Fruit fly (Drosophila melanogaster) whole organism, embryonic: ENCODE results near the gene Mlp84B.

Experiments used
- CG10462 ChIP-seq: fragments of 200-800 bp; sonication (Bioruptor generic); optimal IDR thresholded peaks from 2 replicates; lab custom pipeline; 2016; ENCODE audit warnings: missing biosample characterization, missing genetic modification characterization
- CG18262 ChIP-seq: fragments of 200-800 bp; optimal IDR thresholded peaks from 3 replicates; lab custom pipeline; 2019; ENCODE audit warnings: missing biosample characterization, mild to moderate bottlenecking, missing genetic modification characterization, moderate library complexity
- CG2116 ChIP-seq: fragments of 200-800 bp; sonication (Bioruptor generic); optimal IDR thresholded peaks from 3 replicates; lab custom pipeline; 2018; ENCODE audit warnings: missing biosample characterization, mild to moderate bottlenecking, missing genetic modification characterization
- CG30403 ChIP-seq: fragments of 200-800 bp; sonication (Bioruptor generic); optimal IDR thresholded peaks from 3 replicates; lab custom pipeline; 2016; ENCODE audit warnings: missing biosample characterization, missing genetic modification characterization
- CG4282 ChIP-seq: fragments of 200-800 bp; sonication (Bioruptor generic); optimal IDR thresholded peaks from 2 replicates; lab custom pipeline; 2016; ENCODE audit warnings: missing biosample characterization, missing genetic modification characterization
- CG4404 ChIP-seq: fragments of 200-800 bp; sonication (Bioruptor generic); IDR thresholded peaks from 2 replicates; pipeline ENCODE4 v1.3.6; 2022; ENCODE audit warnings: missing biosample characterization, missing genetic modification characterization
- CG4854 ChIP-seq: fragments of 200-800 bp; sonication (Bioruptor generic); optimal IDR thresholded peaks from 2 replicates; lab custom pipeline; 2016; ENCODE audit warnings: missing biosample characterization, missing genetic modification characterization, inconsistent platforms
- CG6791 ChIP-seq: fragments of 200-800 bp; sonication (Bioruptor generic); IDR thresholded peaks from 3 replicates; pipeline ENCODE4 v1.3.6; 2022; ENCODE audit warnings: missing biosample characterization, missing genetic modification characterization; ENCODE audit not compliant: partially characterized antibody
- CG7786 ChIP-seq: fragments of 200-800 bp; sonication (Bioruptor generic); optimal IDR thresholded peaks from 2 replicates; lab custom pipeline; 2016; ENCODE audit warnings: missing biosample characterization, missing genetic modification characterization
- CG9797 ChIP-seq: fragments of 200-800 bp; sonication (Bioruptor generic); optimal IDR thresholded peaks from 3 replicates; lab custom pipeline; 2018; ENCODE audit warnings: missing biosample characterization, mild to moderate bottlenecking, missing genetic modification characterization
- CG9932 ChIP-seq: fragments of 200-800 bp; sonication (Bioruptor generic); IDR thresholded peaks from 2 replicates; pipeline ENCODE4 v1.3.6; 2022; ENCODE audit warnings: missing biosample characterization, missing genetic modification characterization
- CHES-1-like ChIP-seq: fragments of 200-800 bp; sonication (Bioruptor generic); optimal IDR thresholded peaks from 2 replicates; lab custom pipeline; 2016; ENCODE audit warnings: missing biosample characterization, missing genetic modification characterization
- CTCF ChIP-seq: fragments of 200-800 bp; sonication (Bioruptor generic); optimal IDR thresholded peaks from 2 replicates; lab custom pipeline; 2017; ENCODE audit warnings: missing biosample characterization, mild to moderate bottlenecking, missing genetic modification characterization, moderate library complexity
- CoRest ChIP-seq: fragments of 200-800 bp; sonication (Bioruptor generic); optimal IDR thresholded peaks from 3 replicates; lab custom pipeline; 2018; ENCODE audit warnings: missing biosample characterization, mild to moderate bottlenecking, missing genetic modification characterization, moderate library complexity
- Dll ChIP-seq: fragments of 200-800 bp; sonication (Bioruptor generic); IDR thresholded peaks from 4 replicates; pipeline ENCODE4 v1.3.6; 2022; ENCODE audit warnings: missing biosample characterization, missing genetic modification characterization; ENCODE audit not compliant: partially characterized antibody
- E2f2 ChIP-seq: fragments of 200-800 bp; sonication (Bioruptor generic); IDR thresholded peaks from 2 replicates; pipeline ENCODE4 v1.3.6; 2022; ENCODE audit warnings: missing biosample characterization, missing genetic modification characterization
- HHEX ChIP-seq: fragments of 200-800 bp; sonication (Bioruptor generic); optimal IDR thresholded peaks from 3 replicates; lab custom pipeline; 2017; ENCODE audit warnings: missing biosample characterization, mild to moderate bottlenecking, missing genetic modification characterization, missing genetic modification reagents
- HLHmδ ChIP-seq: fragments of 200-800 bp; sonication (Bioruptor generic); optimal IDR thresholded peaks from 2 replicates; lab custom pipeline; 2018; ENCODE audit warnings: missing biosample characterization, mild to moderate bottlenecking, missing genetic modification characterization, moderate library complexity
- Med ChIP-seq: fragments of 200-800 bp; sonication (Bioruptor generic); peaks from one replicate; lab custom pipeline; 2016; ENCODE audit warnings: missing biosample characterization, missing genetic modification characterization, mild to moderate bottlenecking, inconsistent platforms, moderate library complexity
- Meics ChIP-seq: fragments of 200-800 bp; sonication (Bioruptor generic); optimal IDR thresholded peaks from 2 replicates; lab custom pipeline; 2017; ENCODE audit warnings: missing biosample characterization, mild to moderate bottlenecking, missing genetic modification characterization
- Ravus ChIP-seq: fragments of 200-800 bp; sonication (Bioruptor generic); IDR thresholded peaks from 2 replicates; pipeline ENCODE4 v1.3.6; 2022; ENCODE audit warnings: missing biosample characterization, missing genetic modification characterization
- Sox100B ChIP-seq: fragments of 200-800 bp; sonication (Bioruptor generic); optimal IDR thresholded peaks from 3 replicates; lab custom pipeline; 2018; ENCODE audit warnings: missing biosample characterization, mild to moderate bottlenecking, missing genetic modification characterization
- Sox102F ChIP-seq: fragments of 200-800 bp; sonication (Bioruptor generic); optimal IDR thresholded peaks from 2 replicates; lab custom pipeline; 2018; ENCODE audit warnings: missing biosample characterization, mild to moderate bottlenecking, missing genetic modification characterization, moderate library complexity
- Ssrp ChIP-seq: fragments of 200-800 bp; sonication (Bioruptor generic); optimal IDR thresholded peaks from 2 replicates; lab custom pipeline; 2018; ENCODE audit warnings: missing biosample characterization, mild to moderate bottlenecking, missing genetic modification characterization, moderate library complexity
- amos ChIP-seq: fragments of 200-800 bp; sonication (Bioruptor generic); IDR thresholded peaks from 2 replicates; pipeline ENCODE4 v1.3.6; 2022; ENCODE audit warnings: missing biosample characterization, missing genetic modification characterization; ENCODE audit not compliant: partially characterized antibody
- ase ChIP-seq: fragments of 200-800 bp; sonication (Bioruptor generic); IDR thresholded peaks from 3 replicates; pipeline ENCODE4 v1.3.6; 2022; ENCODE audit warnings: missing biosample characterization, missing genetic modification characterization
- bab2 ChIP-seq: fragments of 200-800 bp; sonication (Bioruptor generic); optimal IDR thresholded peaks from 2 replicates; lab custom pipeline; 2016; ENCODE audit warnings: missing biosample characterization, missing genetic modification characterization
- br ChIP-seq: fragments of >200 bp; optimal IDR thresholded peaks from 2 replicates; lab custom pipeline; 2017
- cato ChIP-seq: fragments of 200-800 bp; sonication (Bioruptor generic); optimal IDR thresholded peaks from 2 replicates; lab custom pipeline; 2016; ENCODE audit warnings: missing biosample characterization, missing genetic modification characterization, borderline replicate concordance
- chif ChIP-seq, 2 experiments: fragments of 200-800 bp; sonication (Bioruptor generic); optimal IDR thresholded peaks; 3 replicates each; lab custom pipeline; 2016; ENCODE audit warnings: missing biosample characterization in 2 of 2, missing genetic modification characterization in 2 of 2
- crp ChIP-seq, 2 experiments: fragments of 200-800 bp; sonication (Bioruptor generic); optimal IDR thresholded peaks; 2 replicates in 1 of 2; 3 replicates in 1 of 2; lab custom pipeline; 2017; ENCODE audit warnings: missing biosample characterization in 2 of 2, missing genetic modification characterization in 2 of 2, mild to moderate bottlenecking in 1 of 2, moderate library complexity in 1 of 2
- cwo ChIP-seq: fragments of 200-800 bp; sonication (Bioruptor generic); optimal IDR thresholded peaks from 3 replicates; lab custom pipeline; 2017; ENCODE audit warnings: missing biosample characterization, missing genetic modification characterization, mild to moderate bottlenecking, moderate library complexity, missing genetic modification reagents
- danr ChIP-seq: fragments of 200-800 bp; sonication (Bioruptor generic); IDR thresholded peaks from 2 replicates; pipeline ENCODE4 v1.3.6; 2022; ENCODE audit warnings: missing biosample characterization, missing genetic modification characterization
- ewg ChIP-seq: fragments of 200-800 bp; sonication (Bioruptor generic); optimal IDR thresholded peaks from 3 replicates; lab custom pipeline; 2017; ENCODE audit warnings: mild to moderate bottlenecking, missing biosample characterization, missing genetic modification reagents, missing genetic modification characterization
- eyg ChIP-seq: fragments of 200-800 bp; sonication (Bioruptor generic); optimal IDR thresholded peaks from 3 replicates; lab custom pipeline; 2016; ENCODE audit warnings: missing biosample characterization, missing genetic modification characterization
- gfzf ChIP-seq: fragments of 200-800 bp; sonication (Bioruptor generic); optimal IDR thresholded peaks from 2 replicates; lab custom pipeline; 2016; ENCODE audit warnings: missing biosample characterization, mild to moderate bottlenecking, missing genetic modification characterization, moderate library complexity
- gsb-n ChIP-seq: fragments of 200-800 bp; sonication (Bioruptor generic); optimal IDR thresholded peaks from 3 replicates; lab custom pipeline; 2018; ENCODE audit warnings: missing biosample characterization, mild to moderate bottlenecking, missing genetic modification characterization
- ken ChIP-seq: fragments of 200-800 bp; sonication (Bioruptor generic); IDR thresholded peaks from 3 replicates; pipeline ENCODE4 v1.3.6; 2022; ENCODE audit warnings: missing biosample characterization, missing genetic modification characterization
- prd ChIP-seq, 3 experiments: fragments of >200 bp in 2 of 3; fragments of 200-800 bp in 1 of 3; sonication (Bioruptor generic) in 1 of 3; optimal IDR thresholded peaks in 2 of 3; IDR thresholded peaks in 1 of 3; 2 replicates in 2 of 3; 3 replicates in 1 of 3; pipeline versions ENCODE4 v1.3.6 to Lab custom; 2017 to 2022; ENCODE audit warnings: missing biosample characterization in 1 of 3, missing genetic modification characterization in 1 of 3
- pros ChIP-seq: fragments of 200-800 bp; sonication (Bioruptor generic); optimal IDR thresholded peaks from 3 replicates; lab custom pipeline; 2019; ENCODE audit warnings: missing biosample characterization, mild to moderate bottlenecking, missing genetic modification characterization, moderate library complexity
- schlank ChIP-seq: fragments of 200-800 bp; sonication (Bioruptor generic); optimal IDR thresholded peaks from 2 replicates; lab custom pipeline; 2018; ENCODE audit warnings: missing biosample characterization, mild to moderate bottlenecking, missing genetic modification characterization
- shn ChIP-seq: fragments of 200-800 bp; sonication (Bioruptor generic); optimal IDR thresholded peaks from 3 replicates; lab custom pipeline; 2016; ENCODE audit warnings: missing biosample characterization, missing genetic modification characterization
- sim ChIP-seq: fragments of 200-800 bp; sonication (Bioruptor generic); IDR thresholded peaks from 2 replicates; pipeline ENCODE4 v1.3.6; 2022; ENCODE audit warnings: missing biosample characterization, missing genetic modification characterization
- sug ChIP-seq: fragments of 200-800 bp; optimal IDR thresholded peaks from 2 replicates; lab custom pipeline; 2019; ENCODE audit warnings: missing biosample characterization, mild to moderate bottlenecking, missing genetic modification characterization, moderate library complexity
- ttk ChIP-seq: fragments of 200-800 bp; sonication (Bioruptor generic); IDR thresholded peaks from 2 replicates; pipeline ENCODE4 v2.1.2; 2022; ENCODE audit warnings: missing biosample characterization, missing genetic modification characterization
- z ChIP-seq: fragments of 200-800 bp; sonication (Bioruptor generic); IDR thresholded peaks from 3 replicates; pipeline ENCODE4 v1.3.6; 2022; ENCODE audit warnings: missing biosample characterization, missing genetic modification characterization
- zen ChIP-seq: fragments of 200-800 bp; sonication (Bioruptor generic); optimal IDR thresholded peaks from 3 replicates; lab custom pipeline; 2018; ENCODE audit warnings: missing biosample characterization, mild to moderate bottlenecking, missing genetic modification characterization, moderate library complexity
- zf30C ChIP-seq: fragments of 200-800 bp; sonication (Bioruptor generic); optimal IDR thresholded peaks from 3 replicates; lab custom pipeline; 2018; ENCODE audit warnings: missing biosample characterization, mild to moderate bottlenecking, missing genetic modification characterization

The Mlp84B gene

DNA sequence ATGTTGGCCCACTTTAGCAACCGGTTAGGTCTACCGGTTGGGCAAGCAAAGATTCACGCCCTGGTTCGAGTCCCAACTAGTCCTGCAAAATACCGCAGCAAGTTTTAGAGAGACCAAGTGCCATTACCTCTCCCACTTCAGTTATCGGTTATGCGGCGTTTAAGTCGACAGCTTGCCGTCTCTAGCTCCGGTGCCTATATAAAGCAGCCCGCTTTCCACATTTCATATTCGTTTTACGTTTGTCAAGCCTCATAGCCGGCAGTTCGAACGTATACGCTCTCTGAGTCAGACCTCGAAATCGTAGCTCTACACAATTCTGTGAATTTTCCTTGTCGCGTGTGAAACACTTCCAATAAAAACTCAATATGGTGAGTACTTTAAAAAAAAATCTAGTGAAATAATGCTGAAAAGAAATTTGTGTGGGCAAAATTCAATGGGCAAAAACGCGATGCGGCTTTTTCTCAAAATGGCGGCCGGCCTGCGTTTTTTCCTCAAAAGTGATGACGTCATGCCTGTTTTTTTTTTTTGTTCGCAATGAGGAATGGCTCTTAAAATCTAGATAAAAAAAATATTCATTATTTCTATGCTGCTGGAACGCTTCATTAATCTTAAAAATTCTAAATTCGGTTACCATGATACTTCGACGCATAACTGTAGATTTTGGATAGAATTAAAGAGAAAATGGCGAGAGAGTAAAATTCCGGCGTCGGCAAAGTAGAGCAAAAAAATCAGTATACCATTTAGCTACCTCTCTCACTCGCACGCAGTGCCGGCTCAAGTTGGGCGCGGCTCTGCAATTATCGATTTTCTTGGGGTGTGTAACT lies 30.9 kb downstream of the Mlp84B start, which contains the start of gene alphaTub84B (continued):
- no peak for TF ChIP-seq Sox102F (GFP tag; lab: Kevin White, UChicago)
- TF ChIP-seq CG9932 (GFP tag; lab: Robert Waterston, UW) = peak; percentile 58
- TF ChIP-seq amos (GFP tag; lab: Robert Waterston, UW) = peak; percentile 68
- TF ChIP-seq Sox100B (GFP tag; lab: Kevin White, UChicago) = peak; percentile 56
- peak; percentile 80 for TF ChIP-seq eyg (GFP tag; lab: Kevin White, UChicago)
- no peak for TF ChIP-seq CG2116 (GFP tag; lab: Kevin White, UChicago)
- TF ChIP-seq ase (GFP tag; lab: Robert Waterston, UW) = peak; percentile 46; the same call in 1 of the 3 replicates
- peak; percentile 44 for TF ChIP-seq sug (tag; lab: Kevin White, UChicago)
- TF ChIP-seq zen (tag; lab: Kevin White, UChicago) = peak; percentile 34
- peak; percentile 74 for TF ChIP-seq HHEX (GFP tag; lab: Kevin White, UChicago)
- peak; percentile 39; the same call in 1 of the 2 replicates for TF ChIP-seq sim (GFP tag; lab: Robert Waterston, UW)
- no peak for TF ChIP-seq crp (GFP tag; optimal IDR thresholded peaks at IDR 0.05; lab: Kevin White, UChicago)
- TF ChIP-seq gsb-n (tag; lab: Kevin White, UChicago) = peak; percentile 31
- peak; percentile 42 for TF ChIP-seq ewg (GFP tag; lab: Kevin White, UChicago)
- peak; percentile 33 for TF ChIP-seq E2f2 (GFP tag; lab: Robert Waterston, UW)
- TF ChIP-seq ttk (GFP tag; lab: Robert Waterston, UW) = peak; percentile 13; the same call in 1 of the 2 replicates
- peak; percentile 75 for TF ChIP-seq CHES-1-like (GFP tag; lab: Kevin White, UChicago)
- no peak for TF ChIP-seq br (lab: Kevin White, UChicago)
- peak; percentile 95 for TF ChIP-seq HLHmδ
- TF ChIP-seq Ravus = no peak
- TF ChIP-seq CG4282 (GFP tag; lab: Kevin White, UChicago) = peak; percentile 81
- TF ChIP-seq prd (optimal IDR thresholded peaks at IDR 0.05; lab: Kevin White, UChicago) = no peak
- peak; percentile 23; the same call in 1 of the 3 replicates for TF ChIP-seq prd (GFP tag; IDR thresholded peaks at IDR 0.05; lab: Robert Waterston, UW)
- TF ChIP-seq CG6791 = peak; percentile 66
- TF ChIP-seq CoRest (tag; lab: Kevin White, UChicago) = peak; percentile 23
- no peak for TF ChIP-seq CG4404 (GFP tag; lab: Robert Waterston, UW)
- TF ChIP-seq Meics (GFP tag; lab: Kevin White, UChicago) = peak; percentile 55
- peak; percentile 42 for TF ChIP-seq shn (GFP tag; lab: Kevin White, UChicago)
- peak; percentile 67 for TF ChIP-seq cwo (GFP tag; lab: Kevin White, UChicago)
- TF ChIP-seq ken = peak; percentile 70; the same call in 2 of the 3 replicates
- TF ChIP-seq gfzf (GFP tag; lab: Kevin White, UChicago) = peak; percentile 97
- TF ChIP-seq zf30C = peak; percentile 41
- TF ChIP-seq CG10462 (GFP tag; lab: Kevin White, UChicago) = no peak
- peak; percentile 33 for TF ChIP-seq pros
- peak; percentile 33 for TF ChIP-seq CG18262 (tag; lab: Kevin White, UChicago)
- TF ChIP-seq bab2 (GFP tag; lab: Kevin White, UChicago) = peak; percentile 48
- no peak for TF ChIP-seq Dll (GFP tag; lab: Robert Waterston, UW)
- TF ChIP-seq Ssrp (tag; lab: Kevin White, UChicago) = peak; percentile 24
- peak; percentile 96 for TF ChIP-seq CG9797
- TF ChIP-seq CG4854 (GFP tag; lab: Kevin White, UChicago) = peak; percentile 60
- peak; percentile 22 for TF ChIP-seq schlank (tag; lab: Kevin White, UChicago)
- TF ChIP-seq Med (GFP tag; lab: Kevin White, UChicago) = peak; percentile 98
- no peak for TF ChIP-seq z (GFP tag; lab: Robert Waterston, UW)
- TF ChIP-seq CTCF (GFP tag; lab: Kevin White, UChicago) = peak; percentile 43
- TF ChIP-seq chif (GFP tag; optimal IDR thresholded peaks at IDR 0.05; lab: Kevin White, UChicago) = peak; percentile 34 to 41
- no peak for TF ChIP-seq cato
- TF ChIP-seq danr (GFP tag; lab: Robert Waterston, UW) = no peak
- TF ChIP-seq CG30403 (GFP tag; lab: Kevin White, UChicago) = no peak
- peak; percentile 54 for TF ChIP-seq CG7786 (GFP tag; lab: Kevin White, UChicago)
